Worm (Caenorhabditis elegans): ENCODE measurements around the gene ZK896.1.
A peak's percentile ranks its signal among the peaks of the same experiment; 100 is the strongest.

The ZK896.1 gene

DNA sequence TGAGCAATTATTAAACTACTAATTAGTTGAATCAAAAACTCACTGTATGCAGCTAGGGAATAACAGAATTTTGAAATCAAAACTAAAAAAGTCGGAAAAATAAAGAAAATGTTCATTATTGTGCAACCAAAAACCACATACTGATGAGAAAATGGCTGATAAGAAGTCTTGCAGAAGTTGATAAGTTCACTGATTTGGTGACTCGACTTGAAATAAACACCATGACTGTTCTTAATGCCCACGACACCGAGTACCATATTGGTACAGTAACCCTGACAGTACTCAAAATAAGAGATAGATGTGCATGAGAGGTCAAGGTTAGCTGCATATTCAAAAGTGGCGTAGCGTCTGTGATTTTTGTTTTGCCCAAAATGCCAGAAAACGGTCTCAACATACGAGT is 10.9 kb upstream of the ZK896.1 start:
- peak in 1 of 2 experiments; percentile 2 for TF ChIP-seq unc-62 (GFP tag; optimal IDR thresholded peaks at IDR 0.05 in 1 of 2)
- TF ChIP-seq unc-62 (tag; optimal IDR thresholded peaks at IDR 0.05) = no peak
- TF ChIP-seq pqm-1 (tag; optimal IDR thresholded peaks at IDR 0.05) = peak; percentile 13
- no peak for TF ChIP-seq lin-1 (GFP tag; IDR thresholded peaks at IDR 0.05)
- TF ChIP-seq aha-1 (tag) = peak; percentile 83
- peak; percentile 3 for TF ChIP-seq nhr-28 (tag; optimal IDR thresholded peaks at IDR 0.05)
- TF ChIP-seq nhr-48 (tag; optimal IDR thresholded peaks at IDR 0.05) = no peak
- TF ChIP-seq daf-16 (GFP tag; optimal IDR thresholded peaks at IDR 0.05) = no peak
- TF ChIP-seq daf-16 (tag; optimal IDR thresholded peaks at IDR 0.05) = peak; percentile 28

ce11 chrIV:12883190-12883589 is 8.0 kb upstream of the ZK896.1 start, which contains the start of gene ZK896.4:
Gene ZK896.4, minus strand, starts transcription at chrIV:12883290.
- peak; percentile 39 for TF ChIP-seq pqm-1 (tag; optimal IDR thresholded peaks at IDR 0.05)
- TF ChIP-seq ceh-20 (GFP tag; IDR thresholded peaks at IDR 0.05) = no peak
- TF ChIP-seq T20F7.1 (GFP tag; optimal IDR thresholded peaks at IDR 0.05) = no peak

DNA sequence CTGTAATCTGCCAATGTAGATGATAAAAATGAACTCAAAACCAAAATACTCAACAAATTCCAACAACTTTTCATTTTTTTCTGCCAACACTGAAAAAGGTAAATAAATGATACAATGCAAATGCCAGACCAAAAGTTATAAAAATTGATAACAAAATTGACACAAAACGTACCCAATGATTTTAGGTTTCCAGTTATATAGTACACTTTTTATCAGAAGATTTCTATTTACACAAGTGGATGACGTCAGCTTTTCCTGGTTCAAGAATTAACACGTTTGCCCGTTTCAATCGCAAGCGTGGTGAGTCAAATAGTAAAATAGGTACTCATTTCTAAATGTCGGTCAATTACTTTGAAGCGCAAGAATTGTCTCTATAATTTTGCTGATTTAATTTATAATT is 4.4 kb upstream of the ZK896.1 start, which contains the start of gene ZK896.5:
ZK896.5 (minus strand) TSS at position 89 of the 400 bp plus-strand sequence.
- TF ChIP-seq spr-1 (tag; optimal IDR thresholded peaks at IDR 0.05) = no peak
- TF ChIP-seq tra-1 (GFP tag; IDR thresholded peaks at IDR 0.05) = no peak
- peak; percentile 74 for TF ChIP-seq nhr-48 (tag; optimal IDR thresholded peaks at IDR 0.05)
- TF ChIP-seq daf-16 (GFP tag; optimal IDR thresholded peaks at IDR 0.05) = no peak
- TF ChIP-seq daf-16 (tag; optimal IDR thresholded peaks at IDR 0.05) = peak; percentile 65
- no peak for TF ChIP-seq Y5F2A.4 (GFP tag; optimal IDR thresholded peaks at IDR 0.05)
- peak; percentile 23 for TF ChIP-seq hlh-11 (tag; optimal IDR thresholded peaks at IDR 0.05)
- TF ChIP-seq dmd-9 (GFP tag; IDR thresholded peaks at IDR 0.05) = no peak
- TF ChIP-seq dmd-6 (GFP tag; IDR thresholded peaks at IDR 0.05) = peak; percentile 90
- TF ChIP-seq fkh-10 (GFP tag; optimal IDR thresholded peaks at IDR 0.05) = no peak
- TF ChIP-seq Y105C5A.15 (GFP tag; IDR thresholded peaks at IDR 0.05) = no peak
- TF ChIP-seq ztf-11 (tag; optimal IDR thresholded peaks at IDR 0.05) = no peak
- no peak for TF ChIP-seq D1046.2 (GFP tag; IDR thresholded peaks at IDR 0.05)
- TF ChIP-seq ztf-7 (tag; optimal IDR thresholded peaks at IDR 0.05) = no peak
- no peak for TF ChIP-seq daf-8 (GFP tag; IDR thresholded peaks at IDR 0.05)
- no peak for TF ChIP-seq ceh-44 (GFP tag; IDR thresholded peaks at IDR 0.05)
- no peak for TF ChIP-seq hif-1 (tag; optimal IDR thresholded peaks at IDR 0.05)
- peak; percentile 45 for TF ChIP-seq pqm-1 (tag; optimal IDR thresholded peaks at IDR 0.05)
- TF ChIP-seq aha-1 (tag) = peak; percentile 44
- no peak for TF ChIP-seq nhr-102 (tag; optimal IDR thresholded peaks at IDR 0.05)
- no peak for TF ChIP-seq nhr-77 (tag; optimal IDR thresholded peaks at IDR 0.05)
- TF ChIP-seq pha-4 (GFP tag; IDR thresholded peaks at IDR 0.05) = no peak
- peak; percentile 6 for TF ChIP-seq pha-4 (tag; optimal IDR thresholded peaks at IDR 0.05)
- TF ChIP-seq dve-1 (tag; optimal IDR thresholded peaks at IDR 0.05; ENCODE audit: insufficient read depth) = peak; percentile 53
- TF ChIP-seq Y75B8A.6 (GFP tag; IDR thresholded peaks at IDR 0.05) = no peak
- TF ChIP-seq lin-15B (tag; optimal IDR thresholded peaks at IDR 0.05) = no peak
- TF ChIP-seq nhr-28 (tag; optimal IDR thresholded peaks at IDR 0.05) = peak; percentile 13
- peak in 1 of 2 experiments; percentile 9 for TF ChIP-seq unc-62 (GFP tag; optimal IDR thresholded peaks at IDR 0.05 in 1 of 2)
- TF ChIP-seq unc-62 (tag; optimal IDR thresholded peaks at IDR 0.05) = no peak

DNA sequence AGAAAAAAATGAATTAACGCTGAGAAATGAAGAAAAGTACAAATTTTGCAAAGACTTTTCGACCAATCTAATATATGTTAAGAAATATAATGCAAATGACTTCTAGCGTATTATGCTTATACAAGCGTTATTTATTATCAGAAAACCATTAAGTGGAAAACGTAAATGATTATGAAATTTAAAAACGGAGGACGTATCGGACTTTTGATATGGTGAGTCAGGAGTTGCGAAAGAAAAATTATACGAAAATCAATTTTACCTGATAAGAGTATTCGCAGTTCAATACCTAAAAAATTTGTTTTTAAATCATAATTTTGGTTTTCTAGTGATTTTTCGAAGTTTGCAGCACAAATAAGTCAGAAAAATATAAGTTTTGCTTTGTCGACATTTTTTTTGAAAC is 1.4 kb upstream of the ZK896.1 start:
- TF ChIP-seq pqm-1 (tag; optimal IDR thresholded peaks at IDR 0.05) (peak; percentile 64), hlh-30 (tag; optimal IDR thresholded peaks at IDR 0.05; ENCODE audit: insufficient read depth) (no peak), jun-1 (tag; optimal IDR thresholded peaks at IDR 0.05) (no peak), daf-16 (GFP tag; optimal IDR thresholded peaks at IDR 0.05) (no peak), daf-16 (tag; optimal IDR thresholded peaks at IDR 0.05) (peak; percentile 46), dmd-8 (GFP tag; IDR thresholded peaks at IDR 0.05) (no peak), lin-29 (GFP tag; IDR thresholded peaks at IDR 0.05) (no peak), aha-1 (tag) (peak; percentile 12), nhr-28 (tag; optimal IDR thresholded peaks at IDR 0.05) (peak; percentile 24), dmd-6 (GFP tag; IDR thresholded peaks at IDR 0.05) (peak; percentile 32; the same call in 1 of the 2 replicates)

Data from whole organism, L4 larva.